Fruit fly (Drosophila melanogaster) whole organism, embryonic: ENCODE data around the gene CG13930.

Source experiments
- Atf-2 ChIP-seq: fragments of 200-800 bp; sonication (Bioruptor generic); optimal IDR thresholded peaks from 2 replicates; lab custom pipeline; 2016; ENCODE audit warnings: missing biosample characterization, missing genetic modification characterization
- BEAF-32 ChIP-seq: fragments of 200-800 bp; sonication (Bioruptor generic); optimal IDR thresholded peaks from 3 replicates; lab custom pipeline; 2017; ENCODE audit warnings: missing biosample characterization, missing genetic modification characterization, mild to moderate bottlenecking, moderate library complexity, missing genetic modification reagents
- C15 ChIP-seq: fragments of 200-800 bp; sonication (Bioruptor generic); IDR thresholded peaks from 3 replicates; pipeline ENCODE4 v1.3.6; 2022; ENCODE audit warnings: missing biosample characterization, missing genetic modification characterization
- CG10543 ChIP-seq: fragments of 200-800 bp; sonication (Bioruptor generic); optimal IDR thresholded peaks from 3 replicates; lab custom pipeline; 2017; ENCODE audit warnings: missing biosample characterization, mild to moderate bottlenecking, missing genetic modification characterization, moderate library complexity
- CG11085 ChIP-seq: fragments of 200-800 bp; sonication (Bioruptor generic); IDR thresholded peaks from 2 replicates; pipeline ENCODE4 v1.3.6; 2022; ENCODE audit warnings: missing biosample characterization, missing genetic modification characterization
- CG11560 ChIP-seq: fragments of 200-800 bp; sonication (Bioruptor generic); IDR thresholded peaks from 3 replicates; pipeline ENCODE4 v1.3.6; 2022; ENCODE audit warnings: missing biosample characterization, missing genetic modification characterization
- CG12071 ChIP-seq: fragments of 200-800 bp; sonication (Bioruptor generic); optimal IDR thresholded peaks from 3 replicates; lab custom pipeline; 2018; ENCODE audit warnings: missing biosample characterization, mild to moderate bottlenecking, missing genetic modification characterization
- CG12155 ChIP-seq: fragments of 200-800 bp; sonication (Bioruptor generic); optimal IDR thresholded peaks from 3 replicates; lab custom pipeline; 2016; ENCODE audit warnings: missing biosample characterization, missing genetic modification characterization
- CG12942 ChIP-seq: fragments of 200-800 bp; sonication (Bioruptor generic); optimal IDR thresholded peaks from 3 replicates; lab custom pipeline; 2016; ENCODE audit warnings: missing biosample characterization, missing genetic modification characterization
- CG14441 ChIP-seq: fragments of 200-800 bp; sonication (Bioruptor generic); IDR thresholded peaks from 2 replicates; pipeline ENCODE4 v1.3.6; 2022; ENCODE audit warnings: missing biosample characterization, missing genetic modification characterization
- CG15479 ChIP-seq: fragments of 200-800 bp; sonication (Bioruptor generic); optimal IDR thresholded peaks from 3 replicates; lab custom pipeline; 2019; ENCODE audit warnings: missing biosample characterization, mild to moderate bottlenecking, missing genetic modification characterization, moderate library complexity
- CG16815 ChIP-seq: fragments of 200-800 bp; sonication (Bioruptor generic); optimal IDR thresholded peaks from 3 replicates; lab custom pipeline; 2017; ENCODE audit warnings: missing biosample characterization, mild to moderate bottlenecking, missing genetic modification characterization
- CG17612 ChIP-seq: fragments of 200-800 bp; sonication (Bioruptor generic); IDR thresholded peaks from 2 replicates; pipeline ENCODE4 v1.3.6; 2022; ENCODE audit warnings: missing biosample characterization, missing genetic modification characterization
- CG30020 ChIP-seq: fragments of 200-800 bp; optimal IDR thresholded peaks from 2 replicates; lab custom pipeline; 2019; ENCODE audit warnings: missing biosample characterization, mild to moderate bottlenecking, missing genetic modification characterization, moderate library complexity
- CG33557 ChIP-seq: fragments of 200-800 bp; sonication (Bioruptor generic); optimal IDR thresholded peaks from 2 replicates; lab custom pipeline; 2019; ENCODE audit warnings: missing biosample characterization, mild to moderate bottlenecking, missing genetic modification characterization, moderate library complexity
- CG3407 ChIP-seq: fragments of 200-800 bp; sonication (Bioruptor generic); optimal IDR thresholded peaks from 2 replicates; lab custom pipeline; 2018; ENCODE audit warnings: missing biosample characterization, mild to moderate bottlenecking, missing genetic modification characterization
- CG3838 ChIP-seq: fragments of 200-800 bp; sonication (Bioruptor generic); optimal IDR thresholded peaks from 3 replicates; lab custom pipeline; 2016; ENCODE audit warnings: missing biosample characterization, missing genetic modification characterization
- CG42726 ChIP-seq: fragments of 200-800 bp; sonication (Bioruptor generic); IDR thresholded peaks from 2 replicates; pipeline ENCODE4 v1.3.6; 2022; ENCODE audit warnings: missing biosample characterization, missing genetic modification characterization; ENCODE audit not compliant: partially characterized antibody
- CG4707 ChIP-seq: fragments of 200-800 bp; sonication (Bioruptor generic); optimal IDR thresholded peaks from 2 replicates; lab custom pipeline; 2018; ENCODE audit warnings: missing biosample characterization, mild to moderate bottlenecking, missing genetic modification characterization, moderate library complexity
- CG6765 ChIP-seq: fragments of 200-800 bp; sonication (Bioruptor generic); optimal IDR thresholded peaks from 3 replicates; lab custom pipeline; 2017; ENCODE audit warnings: missing biosample characterization, mild to moderate bottlenecking, missing genetic modification characterization
- CG7271 ChIP-seq: fragments of 200-800 bp; sonication (Bioruptor generic); optimal IDR thresholded peaks from 2 replicates; lab custom pipeline; 2018; ENCODE audit warnings: missing biosample characterization, mild to moderate bottlenecking, missing genetic modification characterization, moderate library complexity
- CG7357 ChIP-seq: fragments of 200-800 bp; sonication (Bioruptor generic); IDR thresholded peaks from 3 replicates; pipeline ENCODE4 v1.3.6; 2022; ENCODE audit warnings: missing biosample characterization, missing genetic modification characterization
- CG8281 ChIP-seq: fragments of 200-800 bp; sonication (Bioruptor generic); optimal IDR thresholded peaks from 2 replicates; lab custom pipeline; 2018; ENCODE audit warnings: missing biosample characterization, mild to moderate bottlenecking, missing genetic modification characterization, moderate library complexity
- CG8924 ChIP-seq: fragments of 200-800 bp; optimal IDR thresholded peaks from 3 replicates; lab custom pipeline; 2019; ENCODE audit warnings: missing biosample characterization, mild to moderate bottlenecking, missing genetic modification characterization, moderate library complexity
- CG9437 ChIP-seq: fragments of 200-800 bp; sonication (Bioruptor generic); optimal IDR thresholded peaks from 2 replicates; lab custom pipeline; 2018; ENCODE audit warnings: missing biosample characterization, mild to moderate bottlenecking, missing genetic modification characterization
- D19B ChIP-seq: fragments of 200-800 bp; sonication (Bioruptor generic); optimal IDR thresholded peaks from 2 replicates; lab custom pipeline; 2017; ENCODE audit warnings: missing biosample characterization, mild to moderate bottlenecking, missing genetic modification characterization
- Doc3 ChIP-seq: fragments of 200-800 bp; sonication (Bioruptor generic); IDR thresholded peaks from 3 replicates; pipeline ENCODE4 v1.3.6; 2022; ENCODE audit warnings: missing biosample characterization, missing genetic modification characterization; ENCODE audit not compliant: partially characterized antibody
- Dref ChIP-seq: fragments of 200-800 bp; sonication (Bioruptor generic); IDR thresholded peaks from 2 replicates; pipeline ENCODE4 v1.3.6; 2022; ENCODE audit warnings: missing biosample characterization, missing genetic modification characterization
- E2f2 ChIP-seq: fragments of 200-800 bp; sonication (Bioruptor generic); IDR thresholded peaks from 2 replicates; pipeline ENCODE4 v1.3.6; 2022; ENCODE audit warnings: missing biosample characterization, missing genetic modification characterization
- Fer3 ChIP-seq: fragments of 200-800 bp; sonication (Bioruptor generic); optimal IDR thresholded peaks from 2 replicates; lab custom pipeline; 2018; ENCODE audit warnings: missing biosample characterization, mild to moderate bottlenecking, missing genetic modification characterization, moderate library complexity
- Med ChIP-seq: fragments of 200-800 bp; sonication (Bioruptor generic); peaks from one replicate; lab custom pipeline; 2016; ENCODE audit warnings: missing biosample characterization, missing genetic modification characterization, mild to moderate bottlenecking, inconsistent platforms, moderate library complexity
- NFAT ChIP-seq: fragments of 200-800 bp; sonication (Bioruptor generic); IDR thresholded peaks from 2 replicates; pipeline ENCODE4 v1.3.6; 2022; ENCODE audit warnings: missing biosample characterization, missing genetic modification characterization
- Pdp1 ChIP-seq, 2 experiments: fragments of 200-800 bp; sonication (Bioruptor generic); optimal IDR thresholded peaks; 3 replicates each; lab custom pipeline; 2016; ENCODE audit warnings: missing biosample characterization in 2 of 2, missing genetic modification characterization in 2 of 2, mild to moderate bottlenecking in 1 of 2, moderate library complexity in 1 of 2
- Poxn ChIP-seq: fragments of 200-800 bp; sonication (Bioruptor generic); IDR thresholded peaks from 2 replicates; pipeline ENCODE4 v1.3.6; 2022; ENCODE audit warnings: missing biosample characterization, missing genetic modification characterization
- Sox100B ChIP-seq: fragments of 200-800 bp; sonication (Bioruptor generic); optimal IDR thresholded peaks from 3 replicates; lab custom pipeline; 2018; ENCODE audit warnings: missing biosample characterization, mild to moderate bottlenecking, missing genetic modification characterization
- Sox102F ChIP-seq: fragments of 200-800 bp; sonication (Bioruptor generic); optimal IDR thresholded peaks from 2 replicates; lab custom pipeline; 2018; ENCODE audit warnings: missing biosample characterization, mild to moderate bottlenecking, missing genetic modification characterization, moderate library complexity
- Tbp ChIP-seq: fragments of >200 bp; optimal IDR thresholded peaks from 2 replicates; lab custom pipeline; 2018; ENCODE audit warnings: missing biosample characterization, missing genetic modification characterization
- crp ChIP-seq, 2 experiments: fragments of 200-800 bp; sonication (Bioruptor generic); optimal IDR thresholded peaks; 2 replicates in 1 of 2; 3 replicates in 1 of 2; lab custom pipeline; 2017; ENCODE audit warnings: missing biosample characterization in 2 of 2, missing genetic modification characterization in 2 of 2, mild to moderate bottlenecking in 1 of 2, moderate library complexity in 1 of 2
- emc ChIP-seq: fragments of 200-800 bp; sonication (Bioruptor generic); optimal IDR thresholded peaks from 2 replicates; lab custom pipeline; 2016; ENCODE audit warnings: missing biosample characterization, missing genetic modification characterization
- esg ChIP-seq: fragments of 200-800 bp; sonication (Bioruptor generic); conservative IDR thresholded peaks from 2 replicates; pipeline ENCODE4 v1.3.6; 2022; ENCODE audit warnings: missing biosample characterization, missing genetic modification characterization
- exex ChIP-seq: fragments of 200-800 bp; sonication (Bioruptor generic); optimal IDR thresholded peaks from 4 replicates; lab custom pipeline; 2018; ENCODE audit warnings: missing biosample characterization, mild to moderate bottlenecking, missing genetic modification characterization, moderate library complexity
- eyg ChIP-seq: fragments of 200-800 bp; sonication (Bioruptor generic); optimal IDR thresholded peaks from 3 replicates; lab custom pipeline; 2016; ENCODE audit warnings: missing biosample characterization, missing genetic modification characterization
- h ChIP-seq: fragments of >200 bp; optimal IDR thresholded peaks from 2 replicates; lab custom pipeline; 2017
- mld ChIP-seq: fragments of 200-800 bp; sonication (Bioruptor generic); IDR thresholded peaks from 3 replicates; pipeline ENCODE4 v1.3.6; 2022; ENCODE audit warnings: missing biosample characterization, missing genetic modification characterization; ENCODE audit not compliant: partially characterized antibody
- pzg ChIP-seq: fragments of 200-800 bp; sonication (Bioruptor generic); optimal IDR thresholded peaks from 3 replicates; lab custom pipeline; 2018; ENCODE audit warnings: missing biosample characterization, mild to moderate bottlenecking, missing genetic modification characterization, moderate library complexity
- salm ChIP-seq: fragments of 200-800 bp; sonication (Bioruptor generic); optimal IDR thresholded peaks from 2 replicates; lab custom pipeline; 2018; ENCODE audit warnings: missing biosample characterization, mild to moderate bottlenecking, missing genetic modification characterization
- scrt ChIP-seq: fragments of 200-800 bp; sonication (Bioruptor generic); optimal IDR thresholded peaks from 2 replicates; lab custom pipeline; 2018; ENCODE audit warnings: missing biosample characterization, mild to moderate bottlenecking, missing genetic modification characterization, moderate library complexity
- sisA ChIP-seq: fragments of 200-800 bp; sonication (Bioruptor generic); IDR thresholded peaks from 2 replicates; pipeline ENCODE4 v1.3.6; 2022; ENCODE audit warnings: missing biosample characterization, missing genetic modification characterization
- slou ChIP-seq: fragments of 200-800 bp; sonication (Bioruptor generic); optimal IDR thresholded peaks from 3 replicates; lab custom pipeline; 2016; ENCODE audit warnings: missing biosample characterization, missing genetic modification characterization
- tgo ChIP-seq: fragments of 200-800 bp; sonication (Bioruptor generic); IDR thresholded peaks from 3 replicates; pipeline ENCODE4 v1.3.6; 2022; ENCODE audit warnings: missing biosample characterization, missing genetic modification characterization
- z ChIP-seq: fragments of 200-800 bp; sonication (Bioruptor generic); IDR thresholded peaks from 3 replicates; pipeline ENCODE4 v1.3.6; 2022; ENCODE audit warnings: missing biosample characterization, missing genetic modification characterization

CG13930 gene

DNA sequence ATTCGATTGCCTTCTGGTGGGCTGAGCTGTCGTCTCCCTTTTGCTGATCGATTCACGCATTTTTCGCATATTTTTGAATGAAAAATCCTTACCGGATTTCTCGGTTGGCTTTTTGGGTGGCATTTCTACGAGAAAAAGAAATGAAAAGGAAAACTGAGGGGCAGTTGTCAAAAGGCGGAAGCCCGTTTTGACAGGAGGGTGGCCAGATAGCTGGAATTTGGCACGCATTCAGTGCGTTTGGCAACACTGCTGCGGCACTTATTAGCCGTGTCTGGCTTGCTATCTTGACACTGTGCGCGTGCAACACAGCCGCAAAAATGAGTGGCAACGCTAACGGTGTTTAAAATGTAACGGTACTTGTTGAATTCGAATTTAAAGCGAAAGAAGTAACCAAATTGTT is 4.0 kb downstream of the CG13930 start, which contains the start of gene RpL23A (continued):
- TF ChIP-seq CG17612 (peak; percentile 76; the same call in 1 of the 2 replicates), CG11085 (GFP tag; lab: Robert Waterston, UW) (peak; percentile 96), mld (GFP tag; lab: Robert Waterston, UW) (no peak), Atf-2 (GFP tag; lab: Kevin White, UChicago) (peak; percentile 93), CG12155 (GFP tag; lab: Kevin White, UChicago) (peak; percentile 91), h (no peak), CG10543 (GFP tag; lab: Kevin White, UChicago) (peak; percentile 97), NFAT (GFP tag; lab: Robert Waterston, UW) (peak; percentile 97), sisA (GFP tag; lab: Robert Waterston, UW) (peak; percentile 94), CG11560 (tag; lab: Robert Waterston, UW) (peak; percentile 88), Med (peak; percentile 100), CG9437 (GFP tag; lab: Kevin White, UChicago) (peak; percentile 80), z (peak; percentile 39; the same call in 1 of the 3 replicates), pzg (GFP tag; lab: Kevin White, UChicago) (peak; percentile 100), CG42726 (GFP tag; lab: Robert Waterston, UW) (peak; percentile 83), CG8281 (tag; lab: Kevin White, UChicago) (peak; percentile 75), tgo (peak; percentile 90), salm (tag; lab: Kevin White, UChicago) (peak; percentile 86), crp (GFP tag; optimal IDR thresholded peaks at IDR 0.05; lab: Kevin White, UChicago) (peak in 1 of 2 experiments; percentile 73), CG4707 (GFP tag; lab: Kevin White, UChicago) (peak; percentile 86), C15 (GFP tag; lab: Robert Waterston, UW) (peak; percentile 91), Sox100B (GFP tag; lab: Kevin White, UChicago) (no peak), CG12071 (GFP tag; lab: Kevin White, UChicago) (peak; percentile 92), CG33557 (GFP tag; lab: Kevin White, UChicago) (peak; percentile 87), D19B (peak; percentile 82), Poxn (GFP tag; lab: Robert Waterston, UW) (peak; percentile 63), esg (GFP tag; lab: Robert Waterston, UW) (peak; percentile 66), BEAF-32 (peak; percentile 67), emc (peak; percentile 97), Sox102F (GFP tag; lab: Kevin White, UChicago) (no peak), CG6765 (GFP tag; lab: Kevin White, UChicago) (peak; percentile 96), CG7271 (peak; percentile 95), Doc3 (no peak), CG12942 (GFP tag; lab: Kevin White, UChicago) (peak; percentile 95), Dref (peak; percentile 56), CG16815 (GFP tag; lab: Kevin White, UChicago) (peak; percentile 88), CG30020 (tag; lab: Kevin White, UChicago) (peak; percentile 82), E2f2 (GFP tag; lab: Robert Waterston, UW) (peak; percentile 90), exex (tag; lab: Kevin White, UChicago) (peak; percentile 72), scrt (GFP tag; lab: Kevin White, UChicago) (peak; percentile 92), CG15479 (GFP tag; lab: Kevin White, UChicago) (peak; percentile 42), slou (GFP tag; lab: Kevin White, UChicago) (peak; percentile 96), Tbp (GFP tag; lab: Kevin White, UChicago) (no peak), CG14441 (GFP tag; lab: Robert Waterston, UW) (peak; percentile 86), CG7357 (peak; percentile 66), CG3838 (GFP tag; lab: Kevin White, UChicago) (peak; percentile 84), CG8924 (tag; lab: Kevin White, UChicago) (peak; percentile 86), eyg (GFP tag; lab: Kevin White, UChicago) (peak; percentile 96), Fer3 (tag; lab: Kevin White, UChicago) (peak; percentile 94), Pdp1 (GFP tag; optimal IDR thresholded peaks at IDR 0.05; lab: Kevin White, UChicago) (peak; percentile 92 to 93), CG3407 (GFP tag; lab: Kevin White, UChicago) (peak; percentile 93)
